Worm (Caenorhabditis elegans) whole organism, mixed stage, embryonic: ENCODE results near the gene ZK1320.9.
A peak's percentile ranks its signal among the peaks of the same experiment; 100 is the strongest.

Experiments used
- mep-1 ChIP-seq: fragments of 150-350 bp; optimal IDR thresholded peaks from 2 replicates; lab custom pipeline; 2017; ENCODE audit warnings: missing biosample characterization, missing genetic modification reagents, missing genetic modification characterization, inconsistent platforms
- pha-4 ChIP-seq: fragments of 150-350 bp; optimal IDR thresholded peaks from 2 replicates; lab custom pipeline; 2018; ENCODE audit warnings: missing biosample characterization, missing genetic modification reagents, missing genetic modification characterization
- sptf-1 ChIP-seq: sonication (generic microtip); optimal IDR thresholded peaks from 2 replicates; lab custom pipeline; 2017; ENCODE audit warnings: mild to moderate bottlenecking, missing genetic modification characterization, moderate library complexity, missing compliant biosample characterization
- ztf-11 ChIP-seq: fragments of 150-350 bp; optimal IDR thresholded peaks from 2 replicates; lab custom pipeline; 2014; ENCODE audit warnings: missing biosample characterization, missing genetic modification characterization

DNA sequence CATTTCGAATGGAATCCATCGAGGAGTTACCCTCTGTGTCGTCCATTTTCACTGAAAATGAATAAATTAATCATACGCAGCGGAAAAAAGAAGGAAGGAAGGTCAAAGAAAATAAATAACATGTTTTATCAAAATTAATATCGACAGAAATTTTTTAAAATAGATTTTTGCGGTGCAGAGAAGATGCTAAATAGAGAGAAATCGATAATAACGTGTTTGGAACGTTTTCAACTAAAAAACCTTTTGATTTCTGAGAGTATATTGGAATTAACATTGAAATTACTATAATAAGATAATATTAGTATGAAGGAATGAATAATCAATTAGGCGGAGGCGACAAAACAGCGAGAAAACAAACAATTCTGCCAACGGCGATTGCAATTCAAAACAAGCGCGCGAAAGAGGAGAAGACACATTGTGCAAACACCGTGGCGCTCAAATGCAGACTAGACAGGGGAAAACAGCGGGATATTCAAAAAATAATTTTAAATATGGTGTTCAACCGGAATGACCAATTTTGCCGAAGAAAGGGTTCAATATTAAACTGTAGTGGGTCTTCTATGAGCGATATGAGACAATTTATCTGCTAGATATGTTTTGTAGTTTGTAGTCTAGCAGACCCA lies 30.0 kb upstream of the ZK1320.9 start, which contains the start of gene wee-1.3:
- TF ChIP-seq sptf-1 (tag; lab: Kevin White, UChicago) (no peak), ztf-11 (tag; lab: Kevin White, UChicago) (no peak), pha-4 (tag; lab: Kevin White, UChicago) (peak; percentile 78), mep-1 (peak; percentile 75)
